Worm (Caenorhabditis elegans) whole organism, L1 larva: ENCODE data around the gene F13B6.3.

ENCODE experiments used
- alr-1 ChIP-seq: fragments of 200-800 bp; sonication (Bioruptor generic); optimal IDR thresholded peaks from 2 replicates; lab custom pipeline; 2018; ENCODE audit warnings: borderline replicate concordance, mild to moderate bottlenecking, missing genetic modification characterization, missing compliant biosample characterization
- blmp-1 ChIP-seq: fragments of 150-350 bp; optimal IDR thresholded peaks from 2 replicates; lab custom pipeline; 2014; ENCODE audit warnings: missing biosample characterization, missing genetic modification characterization
- lin-13 ChIP-seq: fragments of 150-350 bp; optimal IDR thresholded peaks from 2 replicates; lab custom pipeline; 2014; ENCODE audit warnings: missing biosample characterization, missing genetic modification reagents, missing genetic modification characterization
- nhr-237 ChIP-seq: fragments of 150-350 bp; optimal IDR thresholded peaks from 2 replicates; lab custom pipeline; 2014; ENCODE audit warnings: missing biosample characterization, missing genetic modification characterization
- pag-3 ChIP-seq: sonication (generic microtip); optimal IDR thresholded peaks from 2 replicates; lab custom pipeline; 2017; ENCODE audit warnings: missing genetic modification characterization, mild to moderate bottlenecking, missing compliant biosample characterization, antibody characterized with exemption, borderline replicate concordance; ENCODE audit not compliant: insufficient read depth
- unc-130 ChIP-seq: fragments of 150-350 bp; optimal IDR thresholded peaks from 2 replicates; lab custom pipeline; 2017; ENCODE audit warnings: missing biosample characterization, missing genetic modification characterization, inconsistent platforms
- unc-86 ChIP-seq: sonication (generic microtip); optimal IDR thresholded peaks from 2 replicates; lab custom pipeline; 2016; ENCODE audit warnings: missing genetic modification characterization, missing compliant biosample characterization
- zag-1 ChIP-seq: fragments of 150-350 bp; optimal IDR thresholded peaks from 2 replicates; lab custom pipeline; 2014; ENCODE audit warnings: missing biosample characterization, missing genetic modification characterization

- no peak for TF ChIP-seq blmp-1 (tag; lab: Kevin White, UChicago)
- no peak for TF ChIP-seq unc-130 (tag; lab: Kevin White, UChicago)
- no peak for TF ChIP-seq pag-3 (tag; lab: Kevin White, UChicago)
- TF ChIP-seq zag-1 (tag; lab: Kevin White, UChicago) = no peak
- no peak for TF ChIP-seq nhr-237 (tag; lab: Kevin White, UChicago)
- no peak for TF ChIP-seq alr-1 (tag; lab: Kevin White, UChicago)
- no peak for TF ChIP-seq unc-86
- no peak for TF ChIP-seq lin-13 (GFP tag; lab: Kevin White, UChicago)
These were observed 11.9 kb upstream of the F13B6.3 start for ce11 chrIV:7477697-7478096.
